Worm (Caenorhabditis elegans): ENCODE measurements around the gene pqn-48.

DNA sequence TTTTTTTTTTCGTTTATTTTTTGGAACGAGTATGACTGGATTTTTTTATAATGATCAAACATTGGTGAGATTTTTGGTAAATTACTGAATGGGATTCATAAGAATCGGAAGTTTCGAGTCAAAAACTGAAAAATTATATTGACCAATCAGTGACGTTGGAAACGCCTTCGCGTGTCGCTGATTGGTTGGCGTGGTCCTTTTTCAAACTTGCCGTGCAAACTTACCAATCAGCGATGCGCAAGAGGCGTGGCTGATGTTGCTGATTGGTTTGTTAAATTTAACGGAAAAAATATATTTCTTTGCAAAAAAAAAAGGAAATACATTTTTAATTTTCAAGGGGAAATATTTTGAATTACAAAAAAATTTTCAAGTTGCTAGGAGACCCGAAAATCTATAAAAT, 36.0 kb downstream of the pqn-48 start:
- TF ChIP-seq pha-4 (tag; optimal IDR thresholded peaks at IDR 0.05) (no peak), elt-1 (tag; optimal IDR thresholded peaks at IDR 0.05; ENCODE audit: borderline replicate concordance, insufficient read depth) (no peak), nhr-237 (tag; optimal IDR thresholded peaks at IDR 0.05) (no peak), snpc-4 (tag; optimal IDR thresholded peaks at IDR 0.05) (no peak), nhr-12 (tag; optimal IDR thresholded peaks at IDR 0.05) (no peak), lin-13 (tag; optimal IDR thresholded peaks at IDR 0.05) (no peak)
